Fruit fly (Drosophila melanogaster) S2 (cell line): ENCODE results near the gene eIF4E6.

Experiments used
- CG8478 ChIP-seq: fragments of >200 bp; optimal IDR thresholded peaks from 2 replicates; lab custom pipeline; 2018
- CTCF ChIP-seq, 2 experiments: fragments of >200 bp; optimal IDR thresholded peaks; 2 replicates each; lab custom pipeline; 2018

dm6 chr3R:29076609-29077008 is 49.6 kb upstream of the eIF4E6 start:
- TF ChIP-seq CG8478 = no peak
- no peak for TF ChIP-seq CTCF (optimal IDR thresholded peaks at IDR 0.05; lab: Kevin White, UChicago)
